Fruit fly (Drosophila melanogaster): ENCODE data around the gene mrt.

Gene mrt

dm6 chr3R:27246264-27246663 lies 36.2 kb downstream of the mrt start (continued):
- TF ChIP-seq CG3065 (GFP tag; optimal IDR thresholded peaks at IDR 0.05) (peak; percentile 12), nmo (GFP tag; optimal IDR thresholded peaks at IDR 0.05) (peak; percentile 92), CG6175 (GFP tag; IDR thresholded peaks at IDR 0.05) (no peak), CG8924 (tag; optimal IDR thresholded peaks at IDR 0.05) (peak; percentile 94), row (GFP tag; IDR thresholded peaks at IDR 0.05) (peak; percentile 75), CG32767 (GFP tag; IDR thresholded peaks at IDR 0.05) (peak; percentile 57; the same call in 1 of the 2 replicates), CG4360 (GFP tag; IDR thresholded peaks at IDR 0.05) (no peak), Neu2 (GFP tag; optimal IDR thresholded peaks at IDR 0.05; ENCODE audit: borderline replicate concordance) (no peak), CG13775 (GFP tag; optimal IDR thresholded peaks at IDR 0.05) (peak; percentile 52), NC2α (GFP tag; optimal IDR thresholded peaks at IDR 0.05) (no peak), CG33213 (GFP tag; optimal IDR thresholded peaks at IDR 0.05) (no peak), Gug (GFP tag; IDR thresholded peaks at IDR 0.05) (no peak), YL-1 (GFP tag; optimal IDR thresholded peaks at IDR 0.05) (no peak), Antp (GFP tag; optimal IDR thresholded peaks at IDR 0.05) (no peak), CG34422 (GFP tag; IDR thresholded peaks at IDR 0.05) (0 out of 3 replicates have a peak, but pooled peaks have one; percentile 28), CG2120 (GFP tag; optimal IDR thresholded peaks at IDR 0.05) (peak; percentile 31), BEAF-32 (GFP tag; optimal IDR thresholded peaks at IDR 0.05) (no peak), BtbVII (GFP tag; optimal IDR thresholded peaks at IDR 0.05) (peak; percentile 69), CG14014 (GFP tag; IDR thresholded peaks at IDR 0.05) (no peak), Fer3 (tag; optimal IDR thresholded peaks at IDR 0.05) (peak; percentile 82), Hr51 (GFP tag; optimal IDR thresholded peaks at IDR 0.05) (peak in 1 of 2 experiments; percentile 94), H2.0 (GFP tag; IDR thresholded peaks at IDR 0.05) (peak; percentile 58), CG18764 (GFP tag; optimal IDR thresholded peaks at IDR 0.05) (peak; percentile 27), oc (tag; optimal IDR thresholded peaks at IDR 0.05) (peak; percentile 68), trem (tag; optimal IDR thresholded peaks at IDR 0.05) (peak; percentile 87), Oli (tag; optimal IDR thresholded peaks at IDR 0.05) (peak; percentile 84), CrebB (tag; optimal IDR thresholded peaks at IDR 0.05) (peak; percentile 68), CG8290 (GFP tag; optimal IDR thresholded peaks at IDR 0.05) (peak; percentile 24), CG8290 (tag; optimal IDR thresholded peaks at IDR 0.05) (peak in 1 of 2 experiments; percentile 38), Dref (GFP tag; IDR thresholded peaks at IDR 0.05) (no peak), kah (GFP tag; optimal IDR thresholded peaks at IDR 0.05) (peak; percentile 74), Jarid2 (GFP tag; optimal IDR thresholded peaks at IDR 0.05) (peak; percentile 30), slou (GFP tag; optimal IDR thresholded peaks at IDR 0.05) (no peak), CG15601 (tag; optimal IDR thresholded peaks at IDR 0.05) (peak; percentile 88), CG15514 (GFP tag; optimal IDR thresholded peaks at IDR 0.05) (peak; percentile 47), CG11398 (GFP tag; optimal IDR thresholded peaks at IDR 0.05) (no peak), CG31441 (GFP tag; IDR thresholded peaks at IDR 0.05) (peak; percentile 96), CG6272 (GFP tag; IDR thresholded peaks at IDR 0.05) (no peak), dysf (GFP tag; IDR thresholded peaks at IDR 0.05) (peak; percentile 73), Dll (GFP tag; IDR thresholded peaks at IDR 0.05; ENCODE audit: partially characterized antibody) (no peak), corto (GFP tag; optimal IDR thresholded peaks at IDR 0.05) (no peak), chn (GFP tag; optimal IDR thresholded peaks at IDR 0.05) (no peak), CG31224 (GFP tag; IDR thresholded peaks at IDR 0.05) (no peak), CG17328 (GFP tag; IDR thresholded peaks at IDR 0.05) (peak; percentile 61; the same call in 1 of the 2 replicates), CG15073 (GFP tag; optimal IDR thresholded peaks at IDR 0.05) (no peak), dan (GFP tag; IDR thresholded peaks at IDR 0.05) (no peak), stc (GFP tag; IDR thresholded peaks at IDR 0.05) (peak; percentile 80), CG4282 (GFP tag; optimal IDR thresholded peaks at IDR 0.05) (no peak), run (tag; optimal IDR thresholded peaks at IDR 0.05) (peak; percentile 89), cg (GFP tag; optimal IDR thresholded peaks at IDR 0.05) (no peak), CG4404 (GFP tag; IDR thresholded peaks at IDR 0.05) (no peak), gce (GFP tag; IDR thresholded peaks at IDR 0.05) (peak; percentile 33; the same call in 1 of the 3 replicates)
